Worm (Caenorhabditis elegans): ENCODE results near the gene srd-41.

srd-41 gene

DNA sequence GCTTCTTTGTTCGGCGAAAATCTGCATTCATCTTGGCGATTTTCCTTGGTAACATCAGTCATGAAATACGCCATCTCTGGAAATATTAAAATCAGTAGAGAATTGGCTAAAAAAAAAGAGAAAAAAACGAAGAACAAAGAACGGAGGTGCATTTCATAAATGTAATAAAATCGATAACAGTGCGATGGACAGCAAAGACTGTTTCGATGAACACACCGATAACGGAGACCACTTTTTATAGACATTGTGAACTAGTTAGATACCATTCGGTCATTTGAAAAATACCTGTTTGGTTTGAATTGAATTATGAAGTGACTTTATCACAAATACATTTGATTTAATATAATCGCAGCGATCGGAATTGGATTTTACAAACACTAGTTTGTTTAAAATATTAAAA, 26.3 kb downstream of the srd-41 start, which contains the start of gene F42F12.4:
Gene F42F12.4 (minus strand): TSS at position 76 of the 400 bp plus-strand sequence.
- no peak for TF ChIP-seq unc-62 (GFP tag; optimal IDR thresholded peaks at IDR 0.05)

DNA sequence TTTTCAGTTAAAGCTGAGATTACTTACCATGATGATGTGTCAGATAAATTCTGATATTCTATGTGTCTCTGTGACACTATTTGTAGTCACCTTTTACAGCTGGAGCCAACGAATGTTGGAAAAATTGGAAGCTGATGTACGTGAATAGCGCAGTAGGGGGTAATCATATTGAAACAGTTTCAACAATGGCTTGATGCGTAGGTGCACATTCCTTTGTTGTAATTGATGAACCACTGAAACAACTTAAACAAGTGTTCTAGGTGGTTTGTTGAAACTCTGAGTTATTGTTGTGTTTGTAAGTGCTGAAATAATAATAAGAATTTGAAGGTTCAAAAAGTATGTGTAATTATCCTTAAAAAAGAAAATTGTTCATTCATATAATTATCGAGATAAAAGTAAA, 30.1 kb downstream of the srd-41 start, which contains the start of gene nspc-12:
Gene nspc-12 (minus strand): TSS at position 101 of the 400 bp plus-strand sequence.
- TF ChIP-seq unc-62 (GFP tag; optimal IDR thresholded peaks at IDR 0.05) = no peak

- TF ChIP-seq unc-62 (GFP tag; optimal IDR thresholded peaks at IDR 0.05) = no peak
Observed at ce11 chrX:12357127-12357526, 30.6 kb downstream of the srd-41 start, which contains the start of gene nspc-13. nspc-13 (plus strand) TSS chrX:12357427.

DNA sequence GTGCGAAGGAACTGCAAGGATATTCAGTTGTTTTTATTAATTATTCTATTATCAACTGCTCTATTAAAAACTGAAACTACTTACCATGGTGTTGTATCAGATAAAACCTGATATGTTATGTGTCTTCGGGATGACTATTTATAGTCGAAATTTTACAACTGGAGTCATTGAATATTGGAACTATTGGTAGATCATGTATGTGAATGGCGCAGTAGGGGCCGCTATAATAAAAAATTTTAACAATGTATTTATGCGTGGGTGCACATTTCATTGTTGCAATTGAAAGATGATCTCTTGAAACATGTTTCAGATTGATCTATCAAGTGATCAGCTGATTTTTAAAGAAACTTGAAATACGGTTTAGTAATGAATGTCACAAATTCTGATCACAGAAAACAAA, 32.4 kb downstream of the srd-41 start, which contains the start of gene nspc-14:
Gene nspc-14 (minus strand): TSS at position 101 of the 400 bp plus-strand sequence.
- no peak for TF ChIP-seq unc-62 (GFP tag; optimal IDR thresholded peaks at IDR 0.05)

ce11 chrX:12360444-12360843, 33.9 kb downstream of the srd-41 start, which contains the start of the genes nspc-15 and F19H6.6:
nspc-15 (plus strand) TSS chrX:12360744.
F19H6.6 (plus strand) TSS chrX:12360827.
- TF ChIP-seq unc-62 (GFP tag; optimal IDR thresholded peaks at IDR 0.05) = no peak

- TF ChIP-seq unc-62 (GFP tag; optimal IDR thresholded peaks at IDR 0.05) = peak; percentile 33
Observed at ce11 chrX:12362951-12363486, 36.5 kb downstream of the srd-41 start.

DNA sequence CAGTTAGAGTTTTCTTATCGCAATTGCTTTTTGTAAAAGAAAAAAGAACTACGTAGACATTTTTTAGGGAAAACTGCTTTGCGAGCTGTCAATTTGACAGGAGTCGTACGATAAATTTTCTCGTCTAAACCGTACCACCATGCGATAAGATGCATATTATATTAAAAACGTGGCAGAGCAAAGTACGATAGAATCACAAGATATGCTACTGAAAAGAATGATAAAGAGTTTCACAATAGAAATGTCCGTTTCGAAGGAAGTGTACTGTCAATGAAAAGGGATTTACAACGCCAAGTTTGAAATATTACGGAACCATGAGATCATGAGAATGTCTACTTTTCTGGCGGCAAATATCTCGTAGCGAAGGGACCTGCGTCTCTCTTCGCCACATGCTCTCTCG, 38.3 kb downstream of the srd-41 start, which contains the start of gene F19H6.5:
Gene F19H6.5 (minus strand): TSS at position 101 of the 400 bp plus-strand sequence.
- TF ChIP-seq unc-62 (GFP tag; optimal IDR thresholded peaks at IDR 0.05) = no peak

ce11 chrX:12365388-12365787, 38.9 kb downstream of the srd-41 start, which contains the start of gene F19H6.4:
F19H6.4 (plus strand) TSS chrX:12365688.
- TF ChIP-seq unc-62 (GFP tag; optimal IDR thresholded peaks at IDR 0.05) = no peak

ce11 chrX:12367498-12367897, 41.0 kb downstream of the srd-41 start:
- TF ChIP-seq unc-62 (GFP tag; optimal IDR thresholded peaks at IDR 0.05) = no peak

DNA sequence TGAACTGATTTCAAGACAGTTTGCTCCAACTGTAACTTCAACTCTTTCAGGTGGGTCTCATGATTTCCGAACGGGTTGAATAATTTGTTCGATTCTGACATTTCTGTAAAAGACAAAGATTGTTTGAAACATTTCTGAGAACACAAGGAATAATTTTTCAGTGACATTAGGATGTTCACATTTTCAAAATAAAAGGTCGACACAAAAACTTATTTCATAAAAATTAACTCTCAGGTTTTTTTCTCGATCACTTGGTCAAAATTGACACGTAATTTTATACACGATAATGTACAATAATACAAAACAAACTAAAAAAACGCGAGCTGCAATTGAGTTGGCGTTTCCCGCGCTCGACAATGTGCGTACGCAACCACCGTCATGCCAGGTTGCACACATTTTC, 44.8 kb downstream of the srd-41 start, which contains the start of gene rif-1.2:
Gene rif-1.2 (minus strand): TSS at position 101 of the 400 bp plus-strand sequence.
- no peak for TF ChIP-seq unc-62 (GFP tag; optimal IDR thresholded peaks at IDR 0.05)

ce11 chrX:12375783-12376182, 49.3 kb downstream of the srd-41 start:
- no peak for TF ChIP-seq unc-62 (GFP tag; optimal IDR thresholded peaks at IDR 0.05)
